In genomic region chr3L:546819-547441, dm6 we compare ENCODE assay signal across 1 fruit fly cellular context.
TF ChIP-seq lines count a peak whose summit lies in the region.

No protein-coding gene starts in this region.

TF ChIP-seq in whole organism, embryonic, 481 proteins besides CTCF, POLR2A, EP300 and RAD21 (continued from another document and continues in another):
- peak; percentile 67 for TF ChIP-seq CG1792 (GFP tag; optimal IDR thresholded peaks at IDR 0.05; lab: Kevin White, UChicago)
- peak; percentile 20 for TF ChIP-seq dm (GFP tag; optimal IDR thresholded peaks at IDR 0.05; lab: Kevin White, UChicago)
- peak; percentile 76 for TF ChIP-seq eyg (GFP tag; optimal IDR thresholded peaks at IDR 0.05; lab: Kevin White, UChicago)
- peak; percentile 89 for TF ChIP-seq wdn (GFP tag; IDR thresholded peaks at IDR 0.05; lab: Robert Waterston, UW)
- TF ChIP-seq Stat92E (GFP tag; optimal IDR thresholded peaks at IDR 0.05; lab: Kevin White, UChicago): no peak
- peak; percentile 69 for TF ChIP-seq repo (GFP tag; optimal IDR thresholded peaks at IDR 0.05; lab: Kevin White, UChicago)
- TF ChIP-seq yki (optimal IDR thresholded peaks at IDR 0.05; lab: Kevin White, UChicago): no peak
- peak; percentile 74 for TF ChIP-seq CG12659 (GFP tag; optimal IDR thresholded peaks at IDR 0.05; lab: Kevin White, UChicago)
- TF ChIP-seq CG7745 (tag; optimal IDR thresholded peaks at IDR 0.05; lab: Kevin White, UChicago): no peak
- TF ChIP-seq cad (GFP tag; optimal IDR thresholded peaks at IDR 0.05; lab: Kevin White, UChicago): no peak
- peak; percentile 34 for TF ChIP-seq CG1233 (GFP tag; optimal IDR thresholded peaks at IDR 0.05; lab: Kevin White, UChicago)
- no peak for TF ChIP-seq nerfin-2 (GFP tag; IDR thresholded peaks at IDR 0.05; lab: Robert Waterston, UW; ENCODE audit: partially characterized antibody)
- peak; percentile 28 for TF ChIP-seq CG13123 (GFP tag; optimal IDR thresholded peaks at IDR 0.05; lab: Kevin White, UChicago)
- TF ChIP-seq CG8359 (GFP tag; optimal IDR thresholded peaks at IDR 0.05; lab: Kevin White, UChicago; ENCODE audit: borderline replicate concordance): no peak
- peak; percentile 73 for TF ChIP-seq CG8924 (tag; optimal IDR thresholded peaks at IDR 0.05; lab: Kevin White, UChicago)
- peak; percentile 77 for TF ChIP-seq PHDP (tag; optimal IDR thresholded peaks at IDR 0.05; lab: Kevin White, UChicago)
- TF ChIP-seq CG17385 (GFP tag; optimal IDR thresholded peaks at IDR 0.05; lab: Kevin White, UChicago): peak; percentile 66
- TF ChIP-seq YL-1 (GFP tag; optimal IDR thresholded peaks at IDR 0.05; lab: Kevin White, UChicago): no peak
- TF ChIP-seq CHES-1-like (GFP tag; optimal IDR thresholded peaks at IDR 0.05; lab: Kevin White, UChicago): peak; percentile 90
- no peak for TF ChIP-seq CG5953 (GFP tag; IDR thresholded peaks at IDR 0.05; lab: Robert Waterston, UW)
- TF ChIP-seq CG17829 (tag; optimal IDR thresholded peaks at IDR 0.05; lab: Kevin White, UChicago): peak; percentile 40
- TF ChIP-seq zen2 (GFP tag; IDR thresholded peaks at IDR 0.05; lab: Robert Waterston, UW; ENCODE audit: partially characterized antibody): no peak
- peak; percentile 9 for TF ChIP-seq twi (tag; optimal IDR thresholded peaks at IDR 0.05; lab: Kevin White, UChicago)
- TF ChIP-seq insv (GFP tag; optimal IDR thresholded peaks at IDR 0.05; lab: Kevin White, UChicago): peak in 1 of 2 experiments; percentile 7
- peak; percentile 86 for TF ChIP-seq CG14014 (GFP tag; IDR thresholded peaks at IDR 0.05; lab: Robert Waterston, UW)
- TF ChIP-seq CG7839 (tag; optimal IDR thresholded peaks at IDR 0.05; lab: Kevin White, UChicago): peak; percentile 85
- TF ChIP-seq CG4328 (GFP tag; optimal IDR thresholded peaks at IDR 0.05; lab: Kevin White, UChicago): peak; percentile 43
- TF ChIP-seq CG1024 (GFP tag; IDR thresholded peaks at IDR 0.05; lab: Robert Waterston, UW): no peak
- TF ChIP-seq amos (GFP tag; IDR thresholded peaks at IDR 0.05; lab: Robert Waterston, UW; ENCODE audit: partially characterized antibody): no peak
- TF ChIP-seq grau (tag; optimal IDR thresholded peaks at IDR 0.05; lab: Kevin White, UChicago): peak; percentile 98
- TF ChIP-seq HHEX (GFP tag; optimal IDR thresholded peaks at IDR 0.05; lab: Kevin White, UChicago): peak; percentile 46
- TF ChIP-seq tin (GFP tag; optimal IDR thresholded peaks at IDR 0.05; lab: Kevin White, UChicago): peak; percentile 47
- peak; percentile 70 for TF ChIP-seq CG10274 (GFP tag; optimal IDR thresholded peaks at IDR 0.05; lab: Kevin White, UChicago)
- TF ChIP-seq Hr51 (GFP tag; optimal IDR thresholded peaks at IDR 0.05; lab: Kevin White, UChicago): peak; percentile 57 to 81
- peak; percentile 26 for TF ChIP-seq jing (GFP tag; optimal IDR thresholded peaks at IDR 0.05; lab: Kevin White, UChicago)
- peak; percentile 86 for TF ChIP-seq CG2678 (tag; optimal IDR thresholded peaks at IDR 0.05; lab: Kevin White, UChicago)
- TF ChIP-seq sd (tag; optimal IDR thresholded peaks at IDR 0.05; lab: Kevin White, UChicago): peak; percentile 76
- peak; percentile 61 for TF ChIP-seq CG9876 (GFP tag; optimal IDR thresholded peaks at IDR 0.05; lab: Kevin White, UChicago)
- TF ChIP-seq h (optimal IDR thresholded peaks at IDR 0.05; lab: Kevin White, UChicago): no peak
- TF ChIP-seq cg (GFP tag; optimal IDR thresholded peaks at IDR 0.05; lab: Kevin White, UChicago): peak; percentile 60
- TF ChIP-seq CG14441 (GFP tag; IDR thresholded peaks at IDR 0.05; lab: Robert Waterston, UW): peak; percentile 88
- peak; percentile 90 for TF ChIP-seq Hand (GFP tag; optimal IDR thresholded peaks at IDR 0.05; lab: Kevin White, UChicago)
- peak; percentile 87 for TF ChIP-seq Ada2b (GFP tag; IDR thresholded peaks at IDR 0.05; lab: Robert Waterston, UW)
- TF ChIP-seq CG17612 (GFP tag; IDR thresholded peaks at IDR 0.05; lab: Robert Waterston, UW): peak; percentile 88
- TF ChIP-seq fd64A (GFP tag; optimal IDR thresholded peaks at IDR 0.05; lab: Kevin White, UChicago): no peak
- no peak for TF ChIP-seq Sox100B (GFP tag; optimal IDR thresholded peaks at IDR 0.05; lab: Kevin White, UChicago)
- TF ChIP-seq sima (GFP tag; optimal IDR thresholded peaks at IDR 0.05; lab: Kevin White, UChicago): no peak
- peak; percentile 72 for TF ChIP-seq CG18011 (GFP tag; optimal IDR thresholded peaks at IDR 0.05; lab: Kevin White, UChicago)
- TF ChIP-seq Gsc (GFP tag; IDR thresholded peaks at IDR 0.05; lab: Robert Waterston, UW): no peak
- TF ChIP-seq cwo (GFP tag; optimal IDR thresholded peaks at IDR 0.05; lab: Kevin White, UChicago): peak; percentile 74
- TF ChIP-seq Bteb2 (GFP tag; optimal IDR thresholded peaks at IDR 0.05; lab: Kevin White, UChicago): peak; percentile 87
- peak; percentile 74 for TF ChIP-seq CG13775 (GFP tag; optimal IDR thresholded peaks at IDR 0.05; lab: Kevin White, UChicago)
- TF ChIP-seq Nf-YB (GFP tag; optimal IDR thresholded peaks at IDR 0.05; lab: Kevin White, UChicago): peak; percentile 13
- peak; percentile 97 for TF ChIP-seq zfh2 (GFP tag; optimal IDR thresholded peaks at IDR 0.05; lab: Kevin White, UChicago)
- peak; percentile 71; the same call in 2 of the 3 replicates for TF ChIP-seq otp (GFP tag; IDR thresholded peaks at IDR 0.05; lab: Robert Waterston, UW)
- peak; percentile 95 for TF ChIP-seq CG10543 (GFP tag; optimal IDR thresholded peaks at IDR 0.05; lab: Kevin White, UChicago)
- peak; percentile 87 for TF ChIP-seq sens (GFP tag; lab: Kevin White, UChicago)
- peak; percentile 86 for TF ChIP-seq Poxn (GFP tag; IDR thresholded peaks at IDR 0.05; lab: Robert Waterston, UW)
- peak; percentile 98 for TF ChIP-seq CG2120 (GFP tag; optimal IDR thresholded peaks at IDR 0.05; lab: Kevin White, UChicago)
- peak; percentile 45 for TF ChIP-seq slou (GFP tag; optimal IDR thresholded peaks at IDR 0.05; lab: Kevin White, UChicago)
- no peak for TF ChIP-seq knrl (GFP tag; IDR thresholded peaks at IDR 0.05; lab: Robert Waterston, UW; ENCODE audit: partially characterized antibody)
- peak; percentile 89 for TF ChIP-seq dysf (GFP tag; IDR thresholded peaks at IDR 0.05; lab: Robert Waterston, UW)
- TF ChIP-seq seq (GFP tag; IDR thresholded peaks at IDR 0.05; lab: Robert Waterston, UW): peak; percentile 71
- no peak for TF ChIP-seq CG9797 (GFP tag; optimal IDR thresholded peaks at IDR 0.05; lab: Kevin White, UChicago)
- TF ChIP-seq HLH3B (GFP tag; IDR thresholded peaks at IDR 0.05; lab: Robert Waterston, UW): peak; percentile 46; the same call in 1 of the 2 replicates
- TF ChIP-seq ssp (GFP tag; IDR thresholded peaks at IDR 0.05; lab: Robert Waterston, UW): peak; percentile 38; the same call in 1 of the 2 replicates
- TF ChIP-seq CG15479 (GFP tag; optimal IDR thresholded peaks at IDR 0.05; lab: Kevin White, UChicago): no peak
- peak; percentile 97 for TF ChIP-seq Dbx (GFP tag; IDR thresholded peaks at IDR 0.05; lab: Robert Waterston, UW)
- TF ChIP-seq CG6254 (GFP tag; optimal IDR thresholded peaks at IDR 0.05; lab: Kevin White, UChicago): no peak
- TF ChIP-seq Mes4 (GFP tag; optimal IDR thresholded peaks at IDR 0.05; lab: Kevin White, UChicago): peak; percentile 26
- peak; percentile 61; the same call in 2 of the 3 replicates for TF ChIP-seq Optix (GFP tag; IDR thresholded peaks at IDR 0.05; lab: Robert Waterston, UW)
- peak; percentile 89 for TF ChIP-seq CG3847 (GFP tag; IDR thresholded peaks at IDR 0.05; lab: Robert Waterston, UW)
- peak; percentile 68; the same call in 2 of the 3 replicates for TF ChIP-seq zfh1 (GFP tag; IDR thresholded peaks at IDR 0.05; lab: Robert Waterston, UW)
- no peak for TF ChIP-seq trh (GFP tag; optimal IDR thresholded peaks at IDR 0.05; lab: Kevin White, UChicago)
- peak; percentile 93 for TF ChIP-seq al (GFP tag; IDR thresholded peaks at IDR 0.05; lab: Robert Waterston, UW)
- peak; percentile 36; the same call in 1 of the 2 replicates for TF ChIP-seq CG10959 (GFP tag; IDR thresholded peaks at IDR 0.05; lab: Robert Waterston, UW)
- TF ChIP-seq ftz-f1 (GFP tag; optimal IDR thresholded peaks at IDR 0.05; lab: Kevin White, UChicago): no peak
- TF ChIP-seq fu2 (GFP tag; optimal IDR thresholded peaks at IDR 0.05; lab: Kevin White, UChicago): peak; percentile 91
- no peak for TF ChIP-seq CG10431 (GFP tag; optimal IDR thresholded peaks at IDR 0.05; lab: Kevin White, UChicago)
- peak; percentile 77 for TF ChIP-seq Chrac-16 (GFP tag; optimal IDR thresholded peaks at IDR 0.05; lab: Kevin White, UChicago)
- peak; percentile 66; the same call in 2 of the 3 replicates for TF ChIP-seq C15 (GFP tag; IDR thresholded peaks at IDR 0.05; lab: Robert Waterston, UW)
- peak; percentile 76 for TF ChIP-seq CG11696 (GFP tag; IDR thresholded peaks at IDR 0.05; lab: Robert Waterston, UW)
- peak; percentile 63 for TF ChIP-seq Hmx (GFP tag; optimal IDR thresholded peaks at IDR 0.05; lab: Kevin White, UChicago)
- TF ChIP-seq CG6175 (GFP tag; IDR thresholded peaks at IDR 0.05; lab: Robert Waterston, UW): peak; percentile 87; the same call in 2 of the 3 replicates
- peak; percentile 80 for TF ChIP-seq maf-S (GFP tag; optimal IDR thresholded peaks at IDR 0.05; lab: Kevin White, UChicago)
- peak; percentile 47 for TF ChIP-seq CG17568 (GFP tag; optimal IDR thresholded peaks at IDR 0.05; lab: Kevin White, UChicago)
- TF ChIP-seq CG17359 (tag; optimal IDR thresholded peaks at IDR 0.05; lab: Kevin White, UChicago): peak; percentile 68
- peak; percentile 9 for TF ChIP-seq CG8281 (tag; optimal IDR thresholded peaks at IDR 0.05; lab: Kevin White, UChicago)
- no peak for TF ChIP-seq Dad (GFP tag; optimal IDR thresholded peaks at IDR 0.05; lab: Kevin White, UChicago)
- TF ChIP-seq CG4820 (GFP tag; optimal IDR thresholded peaks at IDR 0.05; lab: Kevin White, UChicago): no peak
- peak; percentile 70 for TF ChIP-seq Xbp1 (GFP tag; optimal IDR thresholded peaks at IDR 0.05; lab: Kevin White, UChicago)
- TF ChIP-seq dan (GFP tag; IDR thresholded peaks at IDR 0.05; lab: Robert Waterston, UW): no peak
- TF ChIP-seq gsb-n (tag; optimal IDR thresholded peaks at IDR 0.05; lab: Kevin White, UChicago): no peak
- TF ChIP-seq CG6854 (GFP tag; optimal IDR thresholded peaks at IDR 0.05; lab: Kevin White, UChicago): peak; percentile 31
- no peak for TF ChIP-seq gt (GFP tag; IDR thresholded peaks at IDR 0.05; lab: Robert Waterston, UW)
- TF ChIP-seq Sry-δ (GFP tag; optimal IDR thresholded peaks at IDR 0.05; lab: Kevin White, UChicago): peak; percentile 43
- peak; percentile 71 for TF ChIP-seq CG16815 (GFP tag; optimal IDR thresholded peaks at IDR 0.05; lab: Kevin White, UChicago)
- TF ChIP-seq gro (GFP tag; optimal IDR thresholded peaks at IDR 0.05; lab: Kevin White, UChicago): peak; percentile 94
- TF ChIP-seq CG3065 (GFP tag; optimal IDR thresholded peaks at IDR 0.05; lab: Kevin White, UChicago): no peak
- TF ChIP-seq Opbp (GFP tag; IDR thresholded peaks at IDR 0.05; lab: Robert Waterston, UW; ENCODE audit: partially characterized antibody): no peak
- TF ChIP-seq rib (GFP tag; IDR thresholded peaks at IDR 0.05; lab: Robert Waterston, UW): peak; percentile 94
- peak; percentile 88 for TF ChIP-seq CG13894 (tag; optimal IDR thresholded peaks at IDR 0.05; lab: Kevin White, UChicago)
- peak; percentile 79 for TF ChIP-seq CG10366 (GFP tag; IDR thresholded peaks at IDR 0.05; lab: Robert Waterston, UW)
- TF ChIP-seq CG17328 (GFP tag; IDR thresholded peaks at IDR 0.05; lab: Robert Waterston, UW): peak; percentile 50; the same call in 1 of the 2 replicates
- no peak for TF ChIP-seq CG1529 (GFP tag; optimal IDR thresholded peaks at IDR 0.05; lab: Kevin White, UChicago)
- TF ChIP-seq dati (GFP tag; IDR thresholded peaks at IDR 0.05; lab: Robert Waterston, UW): no peak
- TF ChIP-seq Scr (GFP tag; IDR thresholded peaks at IDR 0.05; lab: Robert Waterston, UW; ENCODE audit: partially characterized antibody): no peak
- peak; percentile 78 for TF ChIP-seq CG9609 (GFP tag; optimal IDR thresholded peaks at IDR 0.05; lab: Kevin White, UChicago)
- peak; percentile 76 for TF ChIP-seq Rx (GFP tag; IDR thresholded peaks at IDR 0.05; lab: Robert Waterston, UW)
- TF ChIP-seq CG17361 (GFP tag; IDR thresholded peaks at IDR 0.05; lab: Robert Waterston, UW): peak; percentile 64
- TF ChIP-seq crol (GFP tag; IDR thresholded peaks at IDR 0.05; lab: Robert Waterston, UW): no peak
- TF ChIP-seq CG14667 (GFP tag; IDR thresholded peaks at IDR 0.05; lab: Robert Waterston, UW): peak; percentile 76
- peak; percentile 58 for TF ChIP-seq CG6683 (GFP tag; optimal IDR thresholded peaks at IDR 0.05; lab: Kevin White, UChicago)
- TF ChIP-seq CG4360 (GFP tag; IDR thresholded peaks at IDR 0.05; lab: Robert Waterston, UW): no peak
- TF ChIP-seq CG14965 (GFP tag; optimal IDR thresholded peaks at IDR 0.05; lab: Kevin White, UChicago; ENCODE audit: borderline replicate concordance): no peak
- no peak for TF ChIP-seq stwl (tag; optimal IDR thresholded peaks at IDR 0.05; lab: Kevin White, UChicago)
- TF ChIP-seq CG34376 (GFP tag; optimal IDR thresholded peaks at IDR 0.05; lab: Kevin White, UChicago): peak; percentile 87
- peak; percentile 34 for TF ChIP-seq CG13296 (GFP tag; optimal IDR thresholded peaks at IDR 0.05; lab: Kevin White, UChicago)
- TF ChIP-seq Ptx1 (GFP tag; IDR thresholded peaks at IDR 0.05; lab: Robert Waterston, UW): peak; percentile 83
- peak; percentile 21 for TF ChIP-seq NC2β (GFP tag; optimal IDR thresholded peaks at IDR 0.05; lab: Kevin White, UChicago)
- TF ChIP-seq CG16779 (GFP tag; IDR thresholded peaks at IDR 0.05; lab: Robert Waterston, UW): peak; percentile 92
- TF ChIP-seq schlank (tag; optimal IDR thresholded peaks at IDR 0.05; lab: Kevin White, UChicago): peak; percentile 95
- no peak for TF ChIP-seq CG2202 (tag; optimal IDR thresholded peaks at IDR 0.05; lab: Kevin White, UChicago)
- TF ChIP-seq Oaz (GFP tag; IDR thresholded peaks at IDR 0.05; lab: Robert Waterston, UW): peak; percentile 52; the same call in 1 of the 2 replicates
- peak; percentile 35; the same call in 1 of the 2 replicates for TF ChIP-seq peb (GFP tag; IDR thresholded peaks at IDR 0.05; lab: Robert Waterston, UW)
- peak; percentile 83 for TF ChIP-seq CG6813 (GFP tag; optimal IDR thresholded peaks at IDR 0.05; lab: Kevin White, UChicago)
- TF ChIP-seq Lpt (GFP tag; optimal IDR thresholded peaks at IDR 0.05; lab: Kevin White, UChicago): no peak
- TF ChIP-seq unc-4 (GFP tag; IDR thresholded peaks at IDR 0.05; lab: Robert Waterston, UW; ENCODE audit: partially characterized antibody): no peak
- peak; percentile 92 for TF ChIP-seq Gug (GFP tag; IDR thresholded peaks at IDR 0.05; lab: Robert Waterston, UW)
- TF ChIP-seq sob (GFP tag; IDR thresholded peaks at IDR 0.05; lab: Robert Waterston, UW): peak; percentile 86
- TF ChIP-seq Myb (GFP tag; optimal IDR thresholded peaks at IDR 0.05; lab: Kevin White, UChicago): peak; percentile 71
- peak; percentile 94 for TF ChIP-seq vfl (GFP tag; optimal IDR thresholded peaks at IDR 0.05; lab: Kevin White, UChicago)
